Worm (Caenorhabditis elegans) whole organism, early embryonic: ENCODE results near the gene mans-4.

Experiments
- ama-1 ChIP-seq: fragments of 150-350 bp; optimal IDR thresholded peaks from 2 replicates; lab custom pipeline; 2014
- ets-7 ChIP-seq: sonication (generic microtip); optimal IDR thresholded peaks from 2 replicates; lab custom pipeline; 2016; ENCODE audit warnings: missing genotype, missing genetic modification characterization, missing compliant biosample characterization
- flt-1 ChIP-seq: fragments of 200-800 bp; sonication (Bioruptor generic); IDR thresholded peaks from 2 replicates; pipeline ENCODE4 v1.3.6; 2022; ENCODE audit warnings: missing genetic modification characterization, missing compliant biosample characterization
- hmbx-1 ChIP-seq: sonication (generic microtip); optimal IDR thresholded peaks from 2 replicates; lab custom pipeline; 2016; ENCODE audit warnings: mild to moderate bottlenecking, missing genetic modification characterization, missing compliant biosample characterization
- hnd-1 ChIP-seq: sonication (generic microtip); optimal IDR thresholded peaks from 2 replicates; lab custom pipeline; 2016; ENCODE audit warnings: missing genetic modification characterization, missing compliant biosample characterization
- tbx-11 ChIP-seq: fragments of 200-800 bp; sonication (Bioruptor generic); IDR thresholded peaks from 2 replicates; pipeline ENCODE4 v1.3.6; 2022; ENCODE audit warnings: missing genetic modification characterization, missing compliant biosample characterization

DNA sequence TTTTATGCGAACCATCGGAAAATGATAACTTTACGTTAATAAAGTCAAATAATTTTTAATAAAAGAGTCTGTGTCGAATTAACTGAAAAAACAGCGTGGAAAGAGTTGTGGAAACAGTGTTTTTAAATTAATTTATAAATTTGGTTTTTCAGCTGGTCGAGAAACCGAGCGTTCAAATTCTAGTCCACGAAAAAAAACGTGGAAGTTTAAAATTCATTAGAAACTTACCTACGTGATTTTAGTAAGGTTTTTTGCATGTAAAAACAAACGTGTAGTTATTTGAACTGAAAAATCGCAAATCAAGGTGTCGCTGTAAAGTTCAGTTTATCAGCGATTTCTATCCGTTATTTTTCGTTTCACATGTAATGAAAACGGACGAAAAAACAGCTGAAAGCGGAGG is at the start of gene mans-4:
- no peak for TF ChIP-seq flt-1 (GFP tag; lab: Robert Waterston, UW)
- no peak for TF ChIP-seq ets-7
- no peak for TF ChIP-seq ama-1
- TF ChIP-seq hnd-1 (tag; lab: Kevin White, UChicago) = no peak
- TF ChIP-seq tbx-11 (GFP tag; lab: Robert Waterston, UW) = no peak
- no peak for TF ChIP-seq hmbx-1 (tag; lab: Kevin White, UChicago)
